Fruit fly (Drosophila melanogaster): ENCODE measurements around the gene CG34345.

The CG34345 gene

DNA sequence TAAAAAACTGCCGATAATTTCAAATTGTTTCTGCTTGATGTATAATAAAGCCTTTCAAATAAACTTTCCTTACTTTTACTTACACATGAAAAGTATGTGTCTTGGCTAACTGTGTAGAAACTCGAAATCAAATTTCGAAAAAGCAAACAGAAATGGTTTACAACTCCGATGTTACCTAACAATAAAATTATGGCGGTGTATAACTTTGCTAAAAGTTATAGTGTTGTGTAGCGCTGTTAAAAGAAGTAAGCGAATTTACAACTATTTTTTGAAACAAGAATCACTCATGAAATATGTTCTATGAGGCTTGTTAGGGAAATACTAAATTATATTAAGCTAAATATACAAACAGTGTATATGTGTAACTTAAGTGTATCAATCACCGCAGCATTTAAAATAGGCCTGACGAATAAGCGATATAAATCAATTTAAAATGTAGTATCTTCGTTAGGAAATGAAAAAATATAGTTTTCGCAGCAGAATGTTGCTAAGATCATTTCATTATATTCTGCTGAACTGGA is at the start of gene CG34345:
CG34345 (plus strand) TSS at position 471 of the 521 bp plus-strand sequence.
- no peak for TF ChIP-seq CG14441 (GFP tag; IDR thresholded peaks at IDR 0.05)
- TF ChIP-seq crc (GFP tag; optimal IDR thresholded peaks at IDR 0.05), result no peak
- TF ChIP-seq ems (GFP tag; optimal IDR thresholded peaks at IDR 0.05), result no peak
- no peak for TF ChIP-seq Taf1 (GFP tag; IDR thresholded peaks at IDR 0.05)
- TF ChIP-seq slp2 (GFP tag; optimal IDR thresholded peaks at IDR 0.05), result no peak
- TF ChIP-seq CG8359 (GFP tag; optimal IDR thresholded peaks at IDR 0.05; ENCODE audit: borderline replicate concordance), result no peak
- no peak for TF ChIP-seq slou (GFP tag; optimal IDR thresholded peaks at IDR 0.05)
- no peak for TF ChIP-seq gem (tag; optimal IDR thresholded peaks at IDR 0.05)
- no peak for TF ChIP-seq CG10209 (GFP tag; optimal IDR thresholded peaks at IDR 0.05)
- TF ChIP-seq CG11723 (GFP tag; optimal IDR thresholded peaks at IDR 0.05), result no peak
- no peak for TF ChIP-seq MESR4 (GFP tag; optimal IDR thresholded peaks at IDR 0.05)
- no peak for TF ChIP-seq CG17359 (tag; optimal IDR thresholded peaks at IDR 0.05)
- no peak for TF ChIP-seq Nf-YA (GFP tag; IDR thresholded peaks at IDR 0.05)
- no peak for TF ChIP-seq Sry-β (GFP tag; optimal IDR thresholded peaks at IDR 0.05)
- peak; percentile 69 for TF ChIP-seq Abd-B (GFP tag; optimal IDR thresholded peaks at IDR 0.05)
- no peak for TF ChIP-seq CG8765 (GFP tag; IDR thresholded peaks at IDR 0.05)
- TF ChIP-seq cwo (GFP tag; optimal IDR thresholded peaks at IDR 0.05), result no peak
- TF ChIP-seq CG4730 (GFP tag; IDR thresholded peaks at IDR 0.05), result no peak
- no peak for TF ChIP-seq prd (optimal IDR thresholded peaks at IDR 0.05)
- no peak for TF ChIP-seq prd (GFP tag; IDR thresholded peaks at IDR 0.05)
- peak; percentile 90 for TF ChIP-seq pita (GFP tag; optimal IDR thresholded peaks at IDR 0.05)
- TF ChIP-seq CHES-1-like (GFP tag; optimal IDR thresholded peaks at IDR 0.05), result no peak
- no peak for TF ChIP-seq ftz-f1 (GFP tag; optimal IDR thresholded peaks at IDR 0.05)
- TF ChIP-seq tll (GFP tag; optimal IDR thresholded peaks at IDR 0.05), result no peak
- TF ChIP-seq Gug (GFP tag; IDR thresholded peaks at IDR 0.05), result no peak
- peak; percentile 60 for TF ChIP-seq CG1603 (tag; optimal IDR thresholded peaks at IDR 0.05)
- no peak for TF ChIP-seq salm (tag; optimal IDR thresholded peaks at IDR 0.05)
- TF ChIP-seq CG31388 (GFP tag; optimal IDR thresholded peaks at IDR 0.05), result no peak
- peak; percentile 13 for TF ChIP-seq HLH54F (GFP tag; optimal IDR thresholded peaks at IDR 0.05)
- no peak for TF ChIP-seq Jarid2 (GFP tag; optimal IDR thresholded peaks at IDR 0.05)
- no peak for TF ChIP-seq Sox100B (GFP tag; optimal IDR thresholded peaks at IDR 0.05)
- TF ChIP-seq dmrt99B (tag; optimal IDR thresholded peaks at IDR 0.05), result no peak
- no peak for TF ChIP-seq trh (GFP tag; optimal IDR thresholded peaks at IDR 0.05)
- no peak for TF ChIP-seq TFAM (GFP tag; optimal IDR thresholded peaks at IDR 0.05)
- TF ChIP-seq amos (GFP tag; IDR thresholded peaks at IDR 0.05; ENCODE audit: partially characterized antibody), result peak; percentile 59
- TF ChIP-seq CG6689 (GFP tag; IDR thresholded peaks at IDR 0.05), result no peak
- no peak for TF ChIP-seq jing (GFP tag; optimal IDR thresholded peaks at IDR 0.05)
- no peak for TF ChIP-seq esg (GFP tag; conservative IDR thresholded peaks at IDR 0.05)
- peak; percentile 76; the same call in 2 of the 3 replicates for TF ChIP-seq Opbp (GFP tag; IDR thresholded peaks at IDR 0.05; ENCODE audit: partially characterized antibody)
- TF ChIP-seq crp (GFP tag; optimal IDR thresholded peaks at IDR 0.05), result no peak
- no peak for TF ChIP-seq Hr3 (GFP tag; optimal IDR thresholded peaks at IDR 0.05)
- TF ChIP-seq CG17328 (GFP tag; IDR thresholded peaks at IDR 0.05), result no peak
- TF ChIP-seq CG10979 (tag; optimal IDR thresholded peaks at IDR 0.05), result no peak
- TF ChIP-seq CG9876 (GFP tag; optimal IDR thresholded peaks at IDR 0.05), result peak; percentile 5
- no peak for TF ChIP-seq bigmax (GFP tag; optimal IDR thresholded peaks at IDR 0.05)
- no peak for TF ChIP-seq CG14860 (GFP tag; IDR thresholded peaks at IDR 0.05; ENCODE audit: partially characterized antibody)
- no peak for TF ChIP-seq crol (GFP tag; IDR thresholded peaks at IDR 0.05)
- TF ChIP-seq aop (GFP tag; IDR thresholded peaks at IDR 0.05), result no peak
- no peak for TF ChIP-seq CG13894 (tag; optimal IDR thresholded peaks at IDR 0.05)
- TF ChIP-seq CG10147 (GFP tag; optimal IDR thresholded peaks at IDR 0.05), result no peak
- no peak for TF ChIP-seq Mad (GFP tag; optimal IDR thresholded peaks at IDR 0.05)

All from whole organism, embryonic.